Fruit fly (Drosophila melanogaster): ENCODE results near the gene Pgant5.

dm6 chr2L:5086905-5087522, 6.4 kb downstream of the Pgant5 start:
- TF ChIP-seq usp (GFP tag; optimal IDR thresholded peaks at IDR 0.05): no peak
- no peak for TF ChIP-seq pan (optimal IDR thresholded peaks at IDR 0.05)
- no peak for TF ChIP-seq psq (optimal IDR thresholded peaks at IDR 0.05)
- TF ChIP-seq Dll (optimal IDR thresholded peaks at IDR 0.05): no peak

Data from whole organism.